Worm (Caenorhabditis elegans): Measurements from ENCODE around the gene Y54F10AM.11.

DNA sequence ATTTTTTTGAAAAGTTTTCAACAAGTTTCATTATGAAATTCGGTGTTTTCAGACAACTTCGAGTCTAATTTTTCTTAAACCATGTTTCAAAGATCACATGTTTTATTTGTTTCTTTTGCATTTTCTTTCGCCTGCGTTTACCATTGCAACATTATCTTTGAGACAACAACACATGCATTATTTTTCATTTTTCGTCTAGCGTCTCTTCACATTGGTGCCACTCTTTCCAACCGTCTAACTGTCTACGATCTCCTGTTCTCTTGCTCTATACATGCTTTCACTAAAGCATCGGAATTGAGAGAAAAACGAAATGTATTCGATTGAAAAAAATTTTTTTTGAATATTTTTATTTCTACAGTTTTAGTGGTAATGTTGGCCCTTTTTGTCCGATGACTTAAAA is 14.8 kb upstream of the Y54F10AM.11 start:
- TF ChIP-seq skn-1 (tag; optimal IDR thresholded peaks at IDR 0.05) = no peak
- TF ChIP-seq ceh-9 (tag; optimal IDR thresholded peaks at IDR 0.05) = no peak
